Worm (Caenorhabditis elegans): ENCODE data around the gene Y22D7AL.1.
A peak's percentile ranks its signal among the peaks of the same experiment; 100 is the strongest.

Y22D7AL.1 gene

DNA sequence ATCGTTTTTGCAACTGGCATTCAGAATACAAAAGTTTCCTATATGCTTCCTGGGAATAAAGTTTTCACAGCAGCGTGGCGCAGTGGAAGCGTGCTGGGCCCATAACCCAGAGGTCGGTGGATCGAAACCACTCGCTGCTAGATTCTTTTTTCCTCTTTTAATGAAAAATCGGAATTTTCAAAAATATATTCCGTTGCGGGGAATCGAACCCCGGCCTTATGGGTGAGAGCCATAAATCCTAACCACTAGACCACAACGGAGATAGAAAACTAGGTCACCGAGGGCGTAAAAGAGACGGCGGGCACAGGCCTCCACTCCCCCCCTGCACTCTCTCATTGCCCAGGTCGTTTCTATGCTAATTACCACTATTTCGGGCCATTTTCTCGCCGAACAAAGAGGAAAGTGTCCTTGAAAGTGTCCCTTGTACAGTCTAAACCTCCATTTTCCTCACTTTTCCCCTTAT, 47.7 kb upstream of the Y22D7AL.1 start, which contains the start of gene Y22D7AL.6 (continued):
- TF ChIP-seq Y53F4B.3 (GFP tag; IDR thresholded peaks at IDR 0.05) (peak; percentile 47; the same call in 1 of the 2 replicates), hmg-20 (GFP tag; IDR thresholded peaks at IDR 0.05) (peak; percentile 73; the same call in 1 of the 2 replicates), B0261.1 (tag; optimal IDR thresholded peaks at IDR 0.05) (peak; percentile 98), F33H1.4 (GFP tag; IDR thresholded peaks at IDR 0.05) (peak; percentile 51), dpff-1 (tag; optimal IDR thresholded peaks at IDR 0.05) (no peak), cebp-2 (GFP tag; IDR thresholded peaks at IDR 0.05) (0 out of 2 replicates have a peak, but pooled peaks have one; percentile 63), F22D6.2 (tag; optimal IDR thresholded peaks at IDR 0.05) (peak; percentile 16), lin-26 (GFP tag; IDR thresholded peaks at IDR 0.05) (peak; percentile 87), F52B5.7 (tag; optimal IDR thresholded peaks at IDR 0.05) (peak; percentile 80), fkh-3 (tag; optimal IDR thresholded peaks at IDR 0.05) (peak; percentile 77), nfya-1 (tag; optimal IDR thresholded peaks at IDR 0.05; ENCODE audit: borderline replicate concordance, insufficient read depth) (no peak), F39B2.1 (GFP tag; IDR thresholded peaks at IDR 0.05) (no peak), ztf-26 (tag; optimal IDR thresholded peaks at IDR 0.05) (peak; percentile 43), mxl-1 (tag; optimal IDR thresholded peaks at IDR 0.05) (peak; percentile 74), T26A5.8 (tag; optimal IDR thresholded peaks at IDR 0.05) (peak; percentile 48), Y56A3A.18 (GFP tag; IDR thresholded peaks at IDR 0.05) (peak; percentile 69; the same call in 1 of the 2 replicates), nhr-27 (tag; optimal IDR thresholded peaks at IDR 0.05) (peak; percentile 48), repo-1 (tag; optimal IDR thresholded peaks at IDR 0.05) (peak; percentile 59), lin-40 (tag; optimal IDR thresholded peaks at IDR 0.05) (peak; percentile 63), mcd-1 (GFP tag; IDR thresholded peaks at IDR 0.05) (peak; percentile 77), ceh-40 (GFP tag; IDR thresholded peaks at IDR 0.05) (no peak; the same call in 1 of the 2 replicates), nhr-80 (tag; optimal IDR thresholded peaks at IDR 0.05) (no peak), let-607 (tag; optimal IDR thresholded peaks at IDR 0.05) (peak in 1 of 2 experiments; percentile 57), D2030.7 (GFP tag; IDR thresholded peaks at IDR 0.05) (peak; percentile 86), nhr-179 (tag; optimal IDR thresholded peaks at IDR 0.05) (peak; percentile 45), mel-28 (tag; optimal IDR thresholded peaks at IDR 0.05; ENCODE audit: borderline replicate concordance) (no peak), pbrm-1 (GFP tag; IDR thresholded peaks at IDR 0.05) (peak; percentile 89), akir-1 (GFP tag; optimal IDR thresholded peaks at IDR 0.05) (no peak), somi-1 (GFP tag; optimal IDR thresholded peaks at IDR 0.05) (peak; percentile 56), chd-7 (tag; optimal IDR thresholded peaks at IDR 0.05) (peak; percentile 76), sea-2 (GFP tag; IDR thresholded peaks at IDR 0.05) (no peak), F57C9.4 (tag; optimal IDR thresholded peaks at IDR 0.05) (no peak), pha-4 (tag; optimal IDR thresholded peaks at IDR 0.05) (no peak), ceh-100 (GFP tag; IDR thresholded peaks at IDR 0.05) (peak; percentile 65), attf-6 (GFP tag; IDR thresholded peaks at IDR 0.05) (0 out of 2 replicates have a peak, but pooled peaks have one; percentile 32), lsl-1 (GFP tag; optimal IDR thresholded peaks at IDR 0.05) (peak; percentile 65), hrde-1 (tag; optimal IDR thresholded peaks at IDR 0.05; ENCODE audit: borderline replicate concordance) (no peak), egl-44 (GFP tag; IDR thresholded peaks at IDR 0.05) (no peak), let-526 (GFP tag; IDR thresholded peaks at IDR 0.05) (no peak), ceh-58 (GFP tag; IDR thresholded peaks at IDR 0.05) (no peak), hlh-26 (GFP tag; conservative IDR thresholded peaks at IDR 0.05) (no peak), B0336.3 (GFP tag; IDR thresholded peaks at IDR 0.05) (peak; percentile 71), hsf-1 (GFP tag; IDR thresholded peaks at IDR 0.05) (peak; percentile 36; the same call in 1 of the 2 replicates), rpc-1 (optimal IDR thresholded peaks at IDR 0.05) (peak; percentile 92), rpc-1 (tag; optimal IDR thresholded peaks at IDR 0.05) (peak; percentile 76), ztf-28 (GFP tag; IDR thresholded peaks at IDR 0.05) (peak; percentile 45; the same call in 1 of the 2 replicates), rec-8 (tag; optimal IDR thresholded peaks at IDR 0.05) (peak; percentile 65 to 69), attf-5 (GFP tag; optimal IDR thresholded peaks at IDR 0.05) (peak; percentile 35)
